Worm (Caenorhabditis elegans) whole organism, dauer: ENCODE measurements around the gene nhr-178.

Source experiments
- unc-62 ChIP-seq: sonication (generic microtip); optimal IDR thresholded peaks from 2 replicates; lab custom pipeline; 2017; ENCODE audit warnings: missing biosample characterization, missing genetic modification reagents, missing genetic modification characterization

The nhr-178 gene

DNA sequence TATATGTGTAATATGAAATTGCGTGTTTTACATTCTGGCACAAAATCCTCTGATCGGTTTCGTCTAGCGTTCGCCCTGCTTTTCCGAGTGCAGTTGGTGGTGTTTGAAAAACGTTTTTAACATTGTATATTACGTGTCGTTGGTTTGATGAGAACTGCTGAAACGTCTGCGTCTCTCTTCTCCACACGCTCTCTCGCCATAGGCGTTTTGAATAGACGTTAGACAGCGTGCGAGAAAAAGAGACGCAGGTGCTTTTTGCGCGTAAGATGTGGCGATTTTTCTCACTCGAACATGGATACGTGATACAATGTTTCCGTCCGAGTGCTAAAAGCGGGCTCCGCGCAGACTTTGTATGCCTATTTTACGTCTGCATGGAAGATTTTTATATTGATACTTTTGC lies 12.8 kb upstream of the nhr-178 start:
- TF ChIP-seq unc-62 (GFP tag; lab: Kevin White, UChicago): no peak

DNA sequence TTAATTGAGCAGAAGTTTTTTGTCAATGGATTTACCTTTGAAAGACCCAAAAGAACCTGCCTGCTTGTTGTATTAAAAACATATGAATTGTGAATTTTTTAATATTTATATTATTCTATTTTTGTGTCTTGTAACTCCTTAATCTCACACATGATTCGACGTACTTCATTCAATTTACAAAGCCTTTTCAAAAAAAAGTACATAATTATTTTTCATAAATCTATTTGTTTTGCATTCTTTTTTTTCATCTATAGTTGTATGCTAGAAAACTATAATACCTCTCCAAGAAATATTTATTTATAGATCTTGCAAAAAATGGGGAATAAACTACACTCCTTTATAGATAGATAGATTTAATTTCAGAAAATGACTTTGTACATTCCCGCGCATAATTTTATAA lies 11.0 kb upstream of the nhr-178 start, which contains the start of gene nhr-179:
Gene nhr-179 (minus strand): TSS at position 101 of the 400 bp plus-strand sequence.
- no peak for TF ChIP-seq unc-62 (GFP tag; lab: Kevin White, UChicago)

DNA sequence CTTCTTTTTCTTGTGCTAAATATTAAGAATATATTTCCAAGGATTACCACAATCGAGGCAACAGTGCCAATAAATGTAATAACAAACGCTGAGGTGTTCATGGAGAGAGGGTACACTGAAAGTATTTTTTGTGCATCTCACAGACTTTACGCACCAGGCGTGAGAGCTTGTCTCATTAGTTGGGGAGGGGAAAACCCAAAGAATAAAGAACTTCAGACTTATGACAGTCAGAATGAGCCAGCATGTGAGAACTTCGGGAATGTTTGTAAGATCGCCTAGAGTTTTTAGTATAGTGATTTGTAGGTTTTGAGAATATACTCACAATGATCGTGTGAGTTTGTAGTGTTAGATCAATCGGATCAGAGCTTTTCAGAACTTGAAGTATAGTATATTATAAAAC lies 7.0 kb upstream of the nhr-178 start, which contains the start of gene srbc-41:
Gene srbc-41 (minus strand): TSS at position 101 of the 400 bp plus-strand sequence.
- no peak for TF ChIP-seq unc-62 (GFP tag; lab: Kevin White, UChicago)

DNA sequence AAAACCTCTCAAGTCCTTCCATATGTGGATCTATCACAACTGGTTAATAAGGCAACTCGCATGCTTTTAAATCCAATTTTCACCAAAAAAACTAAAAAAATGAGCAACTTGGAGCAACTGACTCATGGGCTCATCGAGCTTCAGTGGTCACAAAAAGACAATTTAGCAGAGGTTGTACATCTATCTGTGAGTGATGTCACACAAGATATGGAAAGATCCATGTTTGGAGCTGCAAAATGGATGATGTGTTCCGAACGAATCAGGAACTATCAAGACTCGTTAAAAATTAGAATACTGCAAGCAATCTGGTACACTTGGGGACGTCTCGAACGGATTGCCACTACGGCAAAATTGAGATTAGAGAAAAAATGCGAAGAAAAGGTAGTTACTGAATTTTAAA lies 3.8 kb upstream of the nhr-178 start:
- TF ChIP-seq unc-62 (GFP tag; lab: Kevin White, UChicago): no peak

DNA sequence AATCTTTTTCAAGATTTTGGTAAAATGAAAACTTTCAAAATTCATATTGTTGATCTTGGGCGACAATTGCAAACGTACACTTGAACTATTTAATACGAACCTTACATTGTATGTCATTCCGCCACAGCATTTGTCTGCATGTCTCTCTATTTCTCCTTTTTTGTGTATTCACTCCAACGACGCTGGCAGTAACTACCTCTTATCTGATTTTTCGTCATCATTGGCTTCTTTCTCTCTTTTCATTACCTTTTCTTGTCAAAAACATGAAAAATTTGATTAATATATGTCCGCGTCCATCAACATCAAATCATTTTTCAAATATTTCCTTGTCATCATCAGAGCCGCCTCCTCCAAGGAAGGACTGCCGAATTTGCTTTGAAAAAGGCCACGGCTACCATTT lies 2.3 kb upstream of the nhr-178 start, which contains the start of gene nhr-177:
Gene nhr-177 (plus strand): TSS at position 167 of the 400 bp plus-strand sequence.
- no peak for TF ChIP-seq unc-62 (GFP tag; lab: Kevin White, UChicago)

DNA sequence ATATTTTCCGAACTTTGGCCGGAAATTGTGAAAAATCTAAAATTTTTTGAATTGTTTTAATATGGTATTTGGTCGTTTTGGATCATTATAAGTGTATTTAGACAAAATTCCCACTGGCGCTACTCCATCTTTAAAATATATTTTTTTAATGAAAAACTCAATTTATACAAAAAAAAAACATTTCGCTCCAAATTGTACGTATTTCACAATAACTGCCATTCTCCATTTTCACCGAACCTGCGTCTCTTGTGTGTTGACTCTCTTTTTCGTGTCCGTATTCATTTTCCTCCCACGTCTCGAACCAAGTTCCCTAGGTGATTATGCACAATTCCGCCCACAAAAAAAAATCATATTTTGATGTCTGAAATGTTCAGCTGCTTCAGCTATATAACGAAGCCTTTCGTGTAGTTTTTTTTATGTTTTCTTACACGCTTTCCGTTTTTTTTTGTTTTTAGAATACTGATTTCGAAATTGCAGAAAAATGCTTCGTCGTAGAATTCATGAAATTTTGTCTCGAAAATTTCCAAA lies 7.1 kb downstream of the nhr-178 start, which contains the start of gene F16B4.2:
Gene F16B4.2 (plus strand): TSS at position 478 of the 528 bp plus-strand sequence.
- TF ChIP-seq unc-62 (GFP tag; lab: Kevin White, UChicago): no peak

DNA sequence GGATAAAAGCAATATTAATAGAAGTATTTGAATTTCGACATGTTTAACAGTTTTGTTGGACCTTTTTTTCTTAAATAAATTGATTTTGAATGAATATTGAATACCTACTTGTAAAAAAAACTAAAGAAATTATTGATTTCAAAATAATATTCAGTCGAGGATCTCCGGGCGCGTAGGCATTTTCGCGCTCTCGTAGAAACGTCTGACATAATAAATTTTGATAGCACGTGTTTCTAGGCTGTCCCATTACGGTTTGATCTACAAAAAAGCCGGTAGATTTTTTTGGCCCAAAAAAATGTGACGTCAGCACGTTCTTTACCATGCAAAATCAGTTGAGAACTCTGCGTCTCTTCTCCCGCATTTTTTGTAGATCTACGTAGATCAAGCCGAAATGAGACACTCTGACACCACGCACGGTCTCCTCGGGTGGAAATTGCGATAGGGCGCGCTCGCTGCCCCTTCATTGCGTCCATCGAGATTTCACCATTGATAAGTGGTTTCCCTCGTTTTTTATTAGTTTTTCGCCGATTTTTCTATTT lies 13.1 kb downstream of the nhr-178 start:
- TF ChIP-seq unc-62 (GFP tag; lab: Kevin White, UChicago): no peak

DNA sequence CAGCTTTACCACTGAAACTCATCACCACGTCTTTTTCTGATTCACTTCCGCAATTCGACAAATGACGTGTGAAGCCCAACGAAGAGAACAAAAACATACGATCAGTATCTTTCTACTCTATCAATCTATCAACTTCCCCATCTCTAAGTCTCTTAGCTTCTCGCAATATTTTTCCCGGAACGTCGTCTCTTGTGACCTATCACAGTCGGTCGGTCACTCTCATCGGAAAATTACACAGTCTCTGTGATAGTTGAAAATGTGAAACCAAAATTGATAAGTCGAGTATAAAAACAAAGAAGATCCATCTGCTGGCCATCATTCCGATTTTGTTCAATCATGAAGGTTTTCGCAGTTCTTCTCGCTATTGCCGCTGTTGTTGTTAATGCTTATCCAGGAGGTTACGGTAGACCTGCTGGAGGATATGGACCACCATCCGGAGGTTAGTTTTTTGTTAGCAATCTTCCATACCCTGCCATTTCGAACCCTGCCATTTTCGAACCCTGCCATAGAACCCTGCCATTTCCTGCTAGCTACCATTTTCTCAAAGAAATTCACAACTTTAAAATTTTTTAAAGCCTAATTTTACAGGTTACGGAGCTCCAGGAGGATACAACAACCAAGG lies 13.8 kb downstream of the nhr-178 start, which contains the start of gene F16B4.4:
Gene F16B4.4 (plus strand): TSS at position 221 of the 622 bp plus-strand sequence.
- no peak for TF ChIP-seq unc-62 (GFP tag; lab: Kevin White, UChicago)

DNA sequence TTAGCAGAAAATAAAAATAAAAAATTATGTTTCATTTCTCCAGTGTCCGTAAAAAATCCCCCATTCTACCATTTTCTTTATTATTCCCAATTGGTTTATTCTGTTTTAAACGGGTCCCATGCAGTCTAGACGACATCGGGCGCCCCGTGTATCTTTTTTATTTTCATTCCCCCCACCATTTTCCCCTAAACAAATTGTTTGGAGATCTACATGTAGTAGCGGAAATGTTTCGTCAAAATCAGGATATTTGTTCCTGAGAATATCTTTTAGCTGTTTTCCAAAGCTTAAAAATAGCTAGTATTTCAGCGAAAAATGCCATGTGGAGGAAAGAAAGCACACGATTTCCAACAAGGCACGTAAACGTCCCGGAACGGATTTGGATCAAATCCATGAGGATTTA lies 19.6 kb downstream of the nhr-178 start, which contains the start of gene F16B4.5:
Gene F16B4.5 (plus strand): TSS at position 301 of the 400 bp plus-strand sequence.
- no peak for TF ChIP-seq unc-62 (GFP tag; lab: Kevin White, UChicago)

DNA sequence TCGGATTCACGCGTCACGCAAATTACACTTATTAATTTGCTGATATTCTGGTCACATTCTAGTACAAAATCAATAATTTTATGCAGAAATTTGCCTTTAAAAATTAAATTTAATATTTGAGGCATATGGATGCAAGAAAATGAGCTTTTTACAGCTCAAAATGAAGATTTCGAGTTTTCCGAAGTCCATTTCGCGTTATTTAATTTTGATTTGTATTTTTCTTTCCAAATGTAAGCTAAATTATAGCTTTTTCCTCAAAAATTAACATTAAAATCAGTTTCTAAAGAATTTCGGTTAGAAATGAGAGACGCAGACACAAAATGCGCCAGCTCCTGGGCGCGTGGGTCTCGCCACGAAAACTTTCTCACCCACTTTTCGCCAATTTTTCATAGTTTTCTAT lies 20.8 kb downstream of the nhr-178 start, which contains the start of gene F16B4.6:
Gene F16B4.6 (plus strand): TSS at position 301 of the 400 bp plus-strand sequence.
- no peak for TF ChIP-seq unc-62 (GFP tag; lab: Kevin White, UChicago)

DNA sequence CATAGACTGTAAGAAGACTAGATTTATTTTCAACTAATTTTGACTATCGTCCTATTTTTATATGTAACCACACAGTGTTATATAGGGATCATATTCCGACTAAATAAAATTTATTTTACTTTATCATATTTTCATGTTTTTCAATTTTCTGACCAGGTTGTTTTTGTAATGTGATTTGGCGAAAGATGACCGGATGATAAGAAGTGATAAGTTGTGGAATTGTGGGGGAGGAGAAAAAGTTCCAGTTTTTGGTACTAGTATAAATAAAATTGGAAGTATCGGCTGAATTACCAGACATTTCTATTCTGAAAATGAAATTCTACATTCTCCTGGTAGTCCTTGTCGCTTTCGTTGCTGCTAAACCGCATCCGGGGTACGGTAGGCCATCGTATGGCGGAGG lies 22.3 kb downstream of the nhr-178 start, which contains the start of gene F16B4.7:
Gene F16B4.7 (plus strand): TSS at position 301 of the 400 bp plus-strand sequence.
- TF ChIP-seq unc-62 (GFP tag; lab: Kevin White, UChicago): no peak

DNA sequence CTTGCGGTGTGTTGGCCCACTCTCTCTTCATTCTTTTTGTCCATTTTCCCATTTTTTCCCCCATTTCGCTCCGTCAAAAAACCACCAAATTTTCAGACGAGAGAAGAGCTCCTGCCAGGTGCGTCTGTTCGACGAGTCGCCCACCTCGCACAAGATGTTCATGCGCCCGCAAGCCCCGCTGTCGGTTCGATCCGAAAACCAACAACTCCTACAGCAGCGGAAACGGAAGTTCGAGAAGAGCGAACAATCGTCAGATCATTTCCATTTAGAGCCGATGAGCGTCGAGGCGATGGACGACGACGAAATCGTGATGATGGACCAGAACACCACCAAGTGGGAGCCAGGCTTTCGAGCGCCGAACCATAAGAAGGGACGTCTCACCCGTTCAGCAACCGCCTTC lies 24.5 kb downstream of the nhr-178 start:
- TF ChIP-seq unc-62 (GFP tag; lab: Kevin White, UChicago): no peak

DNA sequence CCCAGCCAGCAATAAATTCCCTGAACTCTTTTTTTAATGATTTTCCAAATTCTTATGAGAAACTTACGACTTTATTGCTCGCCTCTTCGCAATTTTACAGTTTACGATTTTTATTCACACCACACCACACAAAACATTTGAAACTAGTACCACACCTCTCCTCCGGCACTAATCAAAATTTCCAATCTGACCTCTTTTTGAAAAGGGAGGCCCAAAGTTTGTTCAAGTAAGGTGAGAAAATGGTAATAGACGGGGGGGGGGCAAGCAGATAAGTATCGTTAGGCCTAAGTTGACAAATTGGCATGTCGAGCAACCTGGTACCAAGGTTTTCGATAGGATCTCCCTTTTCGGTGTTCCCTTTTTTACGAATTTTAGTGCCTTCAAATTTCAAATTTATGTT lies 28.0 kb downstream of the nhr-178 start:
- no peak for TF ChIP-seq unc-62 (GFP tag; lab: Kevin White, UChicago)

DNA sequence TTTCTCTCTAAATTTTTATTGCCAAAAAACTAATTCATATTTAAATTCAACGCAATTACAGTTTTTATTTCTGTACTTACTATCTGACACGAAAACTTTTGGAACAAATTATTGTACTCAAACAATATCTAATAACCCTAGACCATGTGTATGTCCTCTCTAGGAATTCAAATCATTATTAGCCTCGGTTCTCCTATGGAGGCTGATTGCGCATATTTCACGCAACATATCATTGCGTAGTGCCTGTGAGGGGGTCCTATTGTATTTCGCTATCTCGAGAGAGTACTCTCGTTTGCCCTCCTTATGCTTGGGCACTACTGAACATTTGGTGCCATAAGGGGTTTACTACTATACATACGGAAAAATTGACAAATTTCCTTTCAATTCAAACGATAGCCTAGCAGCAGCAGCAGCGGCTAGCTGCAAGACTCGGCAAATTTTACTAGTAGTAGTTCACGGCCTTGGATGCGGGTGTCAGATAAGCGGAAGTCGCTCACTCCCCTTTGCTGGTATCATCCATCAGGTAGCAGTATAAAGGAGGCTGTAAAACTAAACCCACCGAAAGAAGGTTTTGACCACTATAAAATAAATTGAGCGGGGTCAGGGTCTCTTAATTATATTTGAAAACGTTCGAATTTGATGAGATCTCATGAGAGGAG lies 29.1 kb downstream of the nhr-178 start:
- TF ChIP-seq unc-62 (GFP tag; lab: Kevin White, UChicago): no peak

DNA sequence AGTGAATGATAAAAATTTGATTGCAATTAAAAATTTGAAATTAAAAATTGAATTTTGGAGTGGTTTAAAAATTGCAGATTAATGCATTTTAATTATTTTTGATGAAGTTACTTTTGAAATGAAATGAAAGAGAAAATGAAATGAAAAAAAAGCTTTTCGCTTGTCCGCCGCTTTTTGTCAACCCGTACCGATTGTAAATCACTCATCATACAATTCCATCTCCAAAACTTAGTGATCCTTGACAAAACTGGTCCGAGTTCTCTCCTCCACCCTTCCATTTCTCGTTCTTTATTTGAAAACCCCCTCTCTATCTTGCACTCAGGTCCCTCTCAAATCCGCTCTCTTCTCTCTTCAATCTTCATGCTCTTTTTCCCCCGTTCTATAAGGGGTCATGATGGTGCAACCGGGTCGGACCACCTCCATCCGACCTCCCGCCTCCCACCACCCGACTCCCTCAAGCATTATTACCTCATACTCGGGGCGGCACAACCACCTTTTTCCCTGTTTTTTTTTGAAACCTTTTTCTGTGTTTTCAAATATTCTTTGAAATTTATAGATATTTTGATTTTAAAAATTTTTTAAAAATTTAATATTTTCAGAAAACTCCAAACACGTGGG lies 30.6 kb downstream of the nhr-178 start:
- TF ChIP-seq unc-62 (GFP tag; lab: Kevin White, UChicago): no peak
